Worm (Caenorhabditis elegans): ENCODE measurements around the gene T23E1.3.

Gene T23E1.3

DNA sequence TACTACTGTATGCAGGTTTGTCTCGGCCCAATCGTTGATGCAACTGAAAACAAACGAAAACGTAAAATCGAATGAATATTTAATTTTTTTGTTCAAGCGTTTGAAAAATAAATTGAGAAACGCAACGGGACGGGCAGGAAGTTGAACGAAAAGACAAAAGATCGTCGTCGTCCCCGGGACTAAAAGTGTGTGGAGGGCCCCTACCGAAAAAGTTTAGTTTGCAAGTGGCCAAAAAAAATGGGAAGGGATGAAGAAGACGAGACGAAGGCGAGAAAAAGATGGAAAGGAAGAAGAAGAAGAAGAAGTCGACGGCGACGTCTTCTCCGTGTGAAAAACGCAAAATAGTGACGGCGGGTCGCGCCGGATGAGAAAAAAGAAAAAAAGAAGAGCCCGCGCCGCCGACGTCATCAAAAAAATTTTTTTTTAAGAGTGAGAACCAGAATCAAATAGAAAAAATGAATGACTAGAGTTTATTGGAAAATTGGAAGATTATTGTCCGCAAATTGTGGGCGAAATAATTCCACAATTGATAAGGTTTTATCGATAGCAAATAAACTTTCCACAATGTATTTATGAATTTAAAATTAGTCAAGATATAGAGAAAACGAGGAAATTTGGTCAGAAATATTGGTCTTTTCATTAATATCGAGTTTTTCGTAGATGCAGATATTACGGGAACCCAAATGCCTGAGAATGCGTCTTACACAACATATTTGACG, 12.4 kb upstream of the T23E1.3 start, which contains the start of gene mca-3:
TSS of gene mca-3 (minus strand) at position 51 of the 719 bp plus-strand sequence.
- TF ChIP-seq mep-1 (tag; optimal IDR thresholded peaks at IDR 0.05) (peak; percentile 27), pqm-1 (tag; optimal IDR thresholded peaks at IDR 0.05) (peak; percentile 54), aha-1 (tag) (peak; percentile 92), nhr-28 (tag; optimal IDR thresholded peaks at IDR 0.05) (peak; percentile 60), snpc-4 (tag; optimal IDR thresholded peaks at IDR 0.05) (no peak), spr-1 (tag; optimal IDR thresholded peaks at IDR 0.05) (no peak), daf-16 (GFP tag; optimal IDR thresholded peaks at IDR 0.05) (no peak), daf-16 (tag; optimal IDR thresholded peaks at IDR 0.05) (peak; percentile 34), set-16 (GFP tag; IDR thresholded peaks at IDR 0.05) (peak; percentile 11; the same call in 1 of the 2 replicates), rbr-2 (tag; optimal IDR thresholded peaks at IDR 0.05) (peak; percentile 16)

DNA sequence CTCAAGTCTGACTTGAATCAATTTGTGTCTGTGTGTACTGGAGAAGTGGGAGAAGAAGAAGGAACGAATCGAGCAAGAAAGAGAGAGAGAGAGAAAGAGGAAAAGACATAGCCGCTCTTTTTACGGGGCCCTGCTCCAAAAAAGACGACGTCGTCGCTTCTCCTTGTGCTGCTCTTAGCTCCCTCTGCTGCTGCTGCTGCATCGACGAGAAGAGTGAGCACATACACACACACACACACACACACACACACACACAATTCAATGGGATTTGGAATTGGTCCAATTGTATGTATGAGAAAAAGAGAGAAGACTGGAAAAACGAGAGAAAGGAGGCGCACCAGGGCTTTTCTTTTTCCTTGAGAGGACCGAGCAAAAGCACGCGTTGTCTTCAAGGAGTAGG, 10.7 kb upstream of the T23E1.3 start:
- peak; percentile 38 for TF ChIP-seq hlh-30 (tag; optimal IDR thresholded peaks at IDR 0.05; ENCODE audit: insufficient read depth)
- no peak for TF ChIP-seq sdz-12 (GFP tag; optimal IDR thresholded peaks at IDR 0.05)
- TF ChIP-seq egl-43 (GFP tag; IDR thresholded peaks at IDR 0.05), result peak; percentile 63; the same call in 1 of the 2 replicates
- TF ChIP-seq mes-2 (tag; optimal IDR thresholded peaks at IDR 0.05; ENCODE audit: poor library complexity, severe bottlenecking), result peak; percentile 33
- no peak for TF ChIP-seq ceh-32 (tag; optimal IDR thresholded peaks at IDR 0.05; ENCODE audit: poor library complexity)
- TF ChIP-seq set-16 (GFP tag; IDR thresholded peaks at IDR 0.05), result peak; percentile 57
- TF ChIP-seq dmd-8 (GFP tag; IDR thresholded peaks at IDR 0.05), result no peak
- peak; percentile 97 for TF ChIP-seq aha-1 (tag)
- TF ChIP-seq rbr-2 (tag; optimal IDR thresholded peaks at IDR 0.05), result peak; percentile 74
- peak in 1 of 2 experiments; percentile 78 for TF ChIP-seq unc-62 (GFP tag; optimal IDR thresholded peaks at IDR 0.05 in 1 of 2)
- TF ChIP-seq unc-62 (tag; optimal IDR thresholded peaks at IDR 0.05), result no peak
- TF ChIP-seq daf-12 (tag; optimal IDR thresholded peaks at IDR 0.05), result no peak
- TF ChIP-seq ctbp-1 (GFP tag; IDR thresholded peaks at IDR 0.05), result peak; percentile 50; the same call in 1 of the 2 replicates
- TF ChIP-seq hif-1 (tag; optimal IDR thresholded peaks at IDR 0.05), result peak in 1 of 2 experiments; percentile 57
- TF ChIP-seq lsy-2 (tag; optimal IDR thresholded peaks at IDR 0.05), result peak; percentile 19 to 54
- TF ChIP-seq dmd-9 (GFP tag; IDR thresholded peaks at IDR 0.05), result no peak
- peak; percentile 17 for TF ChIP-seq nhr-11 (tag; optimal IDR thresholded peaks at IDR 0.05)
- peak; percentile 56 for TF ChIP-seq F37D6.2 (tag; optimal IDR thresholded peaks at IDR 0.05)
- peak; percentile 73 for TF ChIP-seq mep-1 (tag; optimal IDR thresholded peaks at IDR 0.05)
- no peak for TF ChIP-seq arid-1 (GFP tag; conservative IDR thresholded peaks at IDR 0.05)
- peak in 1 of 2 experiments; percentile 39 for TF ChIP-seq mdl-1 (tag; optimal IDR thresholded peaks at IDR 0.05)
- peak; percentile 4 for TF ChIP-seq ces-1 (GFP tag; optimal IDR thresholded peaks at IDR 0.05)
- no peak for TF ChIP-seq Y105C5A.15 (GFP tag; IDR thresholded peaks at IDR 0.05)
- TF ChIP-seq fkh-10 (GFP tag; optimal IDR thresholded peaks at IDR 0.05), result peak; percentile 70
- peak; percentile 37 for TF ChIP-seq hlh-11 (tag; optimal IDR thresholded peaks at IDR 0.05)
- peak; percentile 82 for TF ChIP-seq hmg-1.1 (GFP tag; IDR thresholded peaks at IDR 0.05)

DNA sequence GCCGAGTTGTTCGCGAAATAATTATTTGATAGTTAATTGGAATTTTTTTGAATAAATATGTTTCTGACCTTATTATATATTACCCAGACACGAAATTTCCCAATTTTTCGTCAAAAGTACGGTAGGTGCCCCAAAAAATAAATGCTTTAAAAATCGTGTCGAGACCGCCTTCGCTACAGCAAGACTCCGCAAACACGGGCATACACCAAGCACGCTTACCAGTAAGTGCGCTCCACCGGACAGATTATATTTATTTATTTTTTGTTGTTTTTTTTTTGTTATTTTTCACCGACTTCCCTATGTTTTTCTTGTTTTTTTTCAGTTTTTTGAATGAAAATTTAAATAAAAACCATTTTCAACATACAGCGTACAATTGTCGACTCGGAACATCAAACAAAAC, 9.2 kb upstream of the T23E1.3 start:
- no peak for TF ChIP-seq hlh-11 (tag; optimal IDR thresholded peaks at IDR 0.05)
- TF ChIP-seq lsy-2 (tag; optimal IDR thresholded peaks at IDR 0.05), result peak in 1 of 2 experiments; percentile 56
- TF ChIP-seq cey-2 (tag; optimal IDR thresholded peaks at IDR 0.05; ENCODE audit: borderline replicate concordance, insufficient read depth), result no peak
- peak; percentile 54 for TF ChIP-seq lin-38 (GFP tag; IDR thresholded peaks at IDR 0.05)
- TF ChIP-seq aha-1 (tag), result peak; percentile 33
- TF ChIP-seq mes-2 (tag; optimal IDR thresholded peaks at IDR 0.05; ENCODE audit: poor library complexity, severe bottlenecking), result peak; percentile 58
- TF ChIP-seq dpl-1 (GFP tag; optimal IDR thresholded peaks at IDR 0.05), result peak; percentile 10
- TF ChIP-seq nhr-25 (tag; optimal IDR thresholded peaks at IDR 0.05; ENCODE audit: borderline replicate concordance, insufficient read depth), result no peak
